Fruit fly (Drosophila melanogaster): ENCODE data around the gene CG42717.

DNA sequence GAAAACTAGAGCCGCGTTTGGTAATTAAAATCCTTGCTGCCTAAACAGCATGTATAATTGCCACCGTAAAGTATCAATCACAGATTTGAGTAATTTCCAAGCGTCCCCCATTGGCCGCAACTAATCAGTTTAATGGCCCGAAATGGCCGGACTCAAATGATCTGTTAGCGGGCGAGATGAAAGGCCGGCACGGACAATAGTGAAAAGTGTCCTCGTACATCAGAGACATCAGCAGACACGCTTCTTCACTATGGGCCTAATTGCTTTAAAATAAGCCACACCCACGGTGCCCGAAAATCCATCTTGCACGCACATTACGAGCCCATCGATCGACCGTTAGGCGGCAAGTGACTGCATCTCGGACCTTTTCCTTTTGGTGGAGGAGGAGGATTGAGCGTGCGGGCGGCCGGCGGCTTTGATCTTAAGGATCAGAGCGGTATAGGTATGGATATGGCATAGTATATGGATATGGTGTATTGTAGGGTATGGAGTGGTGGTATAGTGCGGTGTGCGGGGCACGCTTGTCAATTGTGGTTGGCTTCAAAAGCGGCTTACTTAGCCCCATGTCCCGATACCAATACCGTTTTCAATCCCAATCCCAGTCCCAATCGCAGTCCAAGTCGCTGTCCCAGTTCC is 20.6 kb downstream of the CG42717 start:
- TF ChIP-seq CTCF (optimal IDR thresholded peaks at IDR 0.05) (no peak), CG8478 (optimal IDR thresholded peaks at IDR 0.05) (no peak)
